Worm (Caenorhabditis elegans): ENCODE results near the gene C50A2.7.

DNA sequence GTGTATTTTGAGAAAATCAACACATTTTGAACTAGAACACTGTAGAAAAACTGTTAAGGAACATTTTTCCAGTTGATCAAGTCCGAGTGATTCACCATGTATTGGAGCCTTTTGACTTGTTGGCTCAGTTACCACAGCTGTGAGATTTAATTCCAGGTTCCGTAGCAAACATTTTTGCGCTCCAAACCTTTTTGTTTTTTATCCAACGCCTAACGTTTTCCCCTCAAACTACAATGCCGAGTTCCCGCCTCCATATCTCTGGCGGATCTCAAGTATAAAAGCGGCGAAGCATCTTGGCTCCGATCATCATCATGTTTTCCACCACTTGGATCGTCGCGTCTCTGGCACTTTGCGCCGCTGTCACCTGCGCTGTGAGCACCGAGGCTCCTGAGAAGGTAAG, 36.7 kb upstream of the C50A2.7 start, which contains the start of gene perm-2:
- TF ChIP-seq elt-1 (tag; optimal IDR thresholded peaks at IDR 0.05; ENCODE audit: borderline replicate concordance, insufficient read depth), result no peak
- TF ChIP-seq mab-5 (tag; optimal IDR thresholded peaks at IDR 0.05), result no peak
- TF ChIP-seq pha-4 (tag; optimal IDR thresholded peaks at IDR 0.05), result no peak
- TF ChIP-seq elt-3 (tag; optimal IDR thresholded peaks at IDR 0.05), result no peak
- no peak for TF ChIP-seq lsy-2 (tag; optimal IDR thresholded peaks at IDR 0.05)
- no peak for TF ChIP-seq ces-1 (GFP tag; optimal IDR thresholded peaks at IDR 0.05)
- no peak for TF ChIP-seq sptf-1 (tag; optimal IDR thresholded peaks at IDR 0.05)
- TF ChIP-seq unc-39 (tag; optimal IDR thresholded peaks at IDR 0.05), result no peak
- no peak for TF ChIP-seq unc-120 (tag; optimal IDR thresholded peaks at IDR 0.05; ENCODE audit: poor library complexity, severe bottlenecking)
- no peak for TF ChIP-seq mls-2 (tag; optimal IDR thresholded peaks at IDR 0.05)
- no peak for TF ChIP-seq lin-13 (tag; optimal IDR thresholded peaks at IDR 0.05)
- TF ChIP-seq nhr-76 (tag; optimal IDR thresholded peaks at IDR 0.05), result no peak
- no peak for TF ChIP-seq unc-62 (GFP tag; optimal IDR thresholded peaks at IDR 0.05)
- TF ChIP-seq hlh-1 (tag; optimal IDR thresholded peaks at IDR 0.05), result no peak
